Worm (Caenorhabditis elegans): Measurements from ENCODE around the gene srw-82.

Gene srw-82

ce11 chrV:18412351-18412750, 19.2 kb upstream of the srw-82 start (continued):
- peak; percentile 51; the same call in 1 of the 2 replicates for TF ChIP-seq dox-1 (GFP tag; IDR thresholded peaks at IDR 0.05)
- peak; percentile 60; the same call in 1 of the 2 replicates for TF ChIP-seq madf-6 (GFP tag; IDR thresholded peaks at IDR 0.05)
- peak; percentile 28; the same call in 1 of the 2 replicates for TF ChIP-seq rcor-1 (GFP tag; IDR thresholded peaks at IDR 0.05)
- peak; percentile 70 for TF ChIP-seq him-1 (tag; optimal IDR thresholded peaks at IDR 0.05)
- peak; percentile 66 for TF ChIP-seq ztf-18 (tag; optimal IDR thresholded peaks at IDR 0.05)
- TF ChIP-seq madf-10 (tag; optimal IDR thresholded peaks at IDR 0.05), result peak; percentile 9
- peak; percentile 77; the same call in 1 of the 2 replicates for TF ChIP-seq Y56A3A.18 (GFP tag; IDR thresholded peaks at IDR 0.05)
- TF ChIP-seq ceh-100 (GFP tag; IDR thresholded peaks at IDR 0.05), result no peak
- TF ChIP-seq hlh-12 (tag; optimal IDR thresholded peaks at IDR 0.05), result peak; percentile 11
- peak; percentile 5 for TF ChIP-seq attf-5 (GFP tag; optimal IDR thresholded peaks at IDR 0.05)
- peak; percentile 85 for TF ChIP-seq B0261.1 (tag; optimal IDR thresholded peaks at IDR 0.05)
- TF ChIP-seq Y53F4B.3 (GFP tag; IDR thresholded peaks at IDR 0.05), result no peak; the same call in 1 of the 2 replicates
- TF ChIP-seq lin-26 (GFP tag; IDR thresholded peaks at IDR 0.05), result peak; percentile 79
- peak; percentile 3 for TF ChIP-seq lsl-1 (GFP tag; optimal IDR thresholded peaks at IDR 0.05)
- peak; percentile 44 for TF ChIP-seq snpc-1.1 (tag; optimal IDR thresholded peaks at IDR 0.05; ENCODE audit: insufficient read depth)
- peak; percentile 60 for TF ChIP-seq snpc-4 (GFP tag; optimal IDR thresholded peaks at IDR 0.05)
- peak in 2 of 4 experiments; percentile 18 to 74 for TF ChIP-seq snpc-4 (tag; optimal IDR thresholded peaks at IDR 0.05)
- TF ChIP-seq snpc-3.4 (tag; optimal IDR thresholded peaks at IDR 0.05), result peak; percentile 45

ce11 chrV:18412887-18413286, 18.7 kb upstream of the srw-82 start, which contains the start of gene ZK262.2:
Gene ZK262.2, minus strand, starts transcription at chrV:18412987.
- TF ChIP-seq madf-10 (tag; optimal IDR thresholded peaks at IDR 0.05), result no peak
- no peak for TF ChIP-seq atf-7 (tag; optimal IDR thresholded peaks at IDR 0.05)
- TF ChIP-seq dpl-1 (GFP tag; optimal IDR thresholded peaks at IDR 0.05), result no peak
- TF ChIP-seq F52B5.7 (tag; optimal IDR thresholded peaks at IDR 0.05), result no peak
- TF ChIP-seq unc-130 (GFP tag; optimal IDR thresholded peaks at IDR 0.05), result no peak
- TF ChIP-seq akir-1 (GFP tag; optimal IDR thresholded peaks at IDR 0.05), result no peak
- no peak for TF ChIP-seq die-1 (tag; optimal IDR thresholded peaks at IDR 0.05)
- no peak for TF ChIP-seq xnd-1 (tag; optimal IDR thresholded peaks at IDR 0.05)
- TF ChIP-seq mxl-1 (tag; optimal IDR thresholded peaks at IDR 0.05), result no peak
- no peak for TF ChIP-seq gei-17 (GFP tag; optimal IDR thresholded peaks at IDR 0.05)
- TF ChIP-seq ceh-27 (GFP tag; optimal IDR thresholded peaks at IDR 0.05), result no peak
- no peak for TF ChIP-seq dox-1 (GFP tag; IDR thresholded peaks at IDR 0.05)
- TF ChIP-seq B0019.2 (GFP tag; conservative IDR thresholded peaks at IDR 0.05), result no peak
- no peak for TF ChIP-seq egrh-3 (GFP tag; IDR thresholded peaks at IDR 0.05)
- no peak for TF ChIP-seq snpc-1.3 (tag; optimal IDR thresholded peaks at IDR 0.05; ENCODE audit: insufficient read depth)
- TF ChIP-seq cebp-2 (GFP tag; IDR thresholded peaks at IDR 0.05), result no peak
- no peak for TF ChIP-seq ceh-100 (GFP tag; IDR thresholded peaks at IDR 0.05)
- no peak for TF ChIP-seq tlf-1 (GFP tag; optimal IDR thresholded peaks at IDR 0.05)
- TF ChIP-seq hrde-1 (tag; optimal IDR thresholded peaks at IDR 0.05; ENCODE audit: borderline replicate concordance), result no peak
- no peak for TF ChIP-seq aptf-3 (GFP tag; IDR thresholded peaks at IDR 0.05)

ce11 chrV:18414051-18414450, 17.5 kb upstream of the srw-82 start, which contains the start of gene txt-8:
Gene txt-8, plus strand, starts transcription at chrV:18414351.
- no peak for TF ChIP-seq F39B2.1 (GFP tag; IDR thresholded peaks at IDR 0.05)
- no peak for TF ChIP-seq nfya-2 (GFP tag; IDR thresholded peaks at IDR 0.05)
- TF ChIP-seq snpc-1.1 (tag; optimal IDR thresholded peaks at IDR 0.05; ENCODE audit: insufficient read depth), result no peak
- no peak for TF ChIP-seq sea-2 (GFP tag; IDR thresholded peaks at IDR 0.05)
- no peak for TF ChIP-seq athp-1 (tag; optimal IDR thresholded peaks at IDR 0.05)
- TF ChIP-seq ceh-40 (GFP tag; IDR thresholded peaks at IDR 0.05), result no peak
- TF ChIP-seq fkh-3 (tag; optimal IDR thresholded peaks at IDR 0.05), result no peak
- no peak for TF ChIP-seq Y67H2A.10 (GFP tag; conservative IDR thresholded peaks at IDR 0.05)
- TF ChIP-seq F22D6.2 (tag; optimal IDR thresholded peaks at IDR 0.05), result no peak
- TF ChIP-seq ztf-18 (tag; optimal IDR thresholded peaks at IDR 0.05), result no peak
- no peak for TF ChIP-seq mxl-1 (tag; optimal IDR thresholded peaks at IDR 0.05)
- TF ChIP-seq B0019.2 (GFP tag; conservative IDR thresholded peaks at IDR 0.05), result no peak
- no peak for TF ChIP-seq dpl-1 (GFP tag; optimal IDR thresholded peaks at IDR 0.05)
- no peak for TF ChIP-seq lir-1 (GFP tag; conservative IDR thresholded peaks at IDR 0.05)
